Worm (Caenorhabditis elegans) whole organism, L2 larva: ENCODE measurements around the gene F57B9.8.

Experiments used
- aly-2 ChIP-seq: fragments of 150-350 bp; optimal IDR thresholded peaks from 2 replicates; lab custom pipeline; 2014; ENCODE audit warnings: missing biosample characterization, missing genetic modification characterization
- ama-1 ChIP-seq: fragments of 150-350 bp; optimal IDR thresholded peaks from 2 replicates; lab custom pipeline; 2018; ENCODE audit warnings: inconsistent platforms
- ceh-16 ChIP-seq: fragments of 150-350 bp; optimal IDR thresholded peaks from 2 replicates; lab custom pipeline; 2014; ENCODE audit warnings: missing biosample characterization, missing genetic modification characterization
- dmd-4 ChIP-seq: sonication (generic microtip); optimal IDR thresholded peaks from 2 replicates; lab custom pipeline; 2017; ENCODE audit warnings: missing biosample characterization, missing genetic modification characterization
- fos-1 ChIP-seq: fragments of 150-350 bp; optimal IDR thresholded peaks from 2 replicates; lab custom pipeline; 2014; ENCODE audit warnings: missing biosample characterization, missing genetic modification characterization
- lin-11 ChIP-seq: fragments of 150-350 bp; sonication (generic microtip); optimal IDR thresholded peaks from 2 replicates; lab custom pipeline; 2014; ENCODE audit warnings: missing biosample characterization, missing genetic modification characterization, inconsistent platforms, mixed read lengths
- lin-39 ChIP-seq: fragments of 150-350 bp; optimal IDR thresholded peaks from 2 replicates; lab custom pipeline; 2014; ENCODE audit warnings: missing biosample characterization, missing genetic modification reagents, missing genetic modification characterization
- lsy-2 ChIP-seq, 2 experiments: fragments of 150-350 bp in 1 of 2; sonication (generic microtip) in 1 of 2; optimal IDR thresholded peaks; 2 replicates each; lab custom pipeline; 2014 to 2017; ENCODE audit warnings: missing biosample characterization in 2 of 2, missing genetic modification characterization in 2 of 2
- mdl-1 ChIP-seq, 2 experiments: fragments of 150-350 bp in 1 of 2; sonication (generic microtip) in 1 of 2; optimal IDR thresholded peaks; 2 replicates each; lab custom pipeline; 2017; ENCODE audit warnings: missing biosample characterization in 2 of 2, missing genetic modification characterization in 2 of 2
- nhr-12 ChIP-seq: fragments of 150-350 bp; optimal IDR thresholded peaks from 2 replicates; lab custom pipeline; 2014; ENCODE audit warnings: missing biosample characterization, missing genetic modification characterization
- sem-4 ChIP-seq: fragments of 150-350 bp; optimal IDR thresholded peaks from 2 replicates; lab custom pipeline; 2014; ENCODE audit warnings: missing biosample characterization, missing genetic modification reagents, missing genetic modification characterization
- sma-9 ChIP-seq, 2 experiments: fragments of 150-350 bp in 1 of 2; sonication (generic microtip) in 1 of 2; optimal IDR thresholded peaks; 2 replicates each; lab custom pipeline; 2014 to 2016; ENCODE audit warnings: missing genetic modification characterization in 2 of 2, mild to moderate bottlenecking in 1 of 2, missing biosample characterization in 1 of 2, missing compliant biosample characterization in 1 of 2, missing genetic modification reagents in 1 of 2, moderate library complexity in 1 of 2
- unc-62 ChIP-seq: fragments of 150-350 bp; optimal IDR thresholded peaks from 2 replicates; lab custom pipeline; 2014; ENCODE audit warnings: missing biosample characterization, missing genetic modification reagents, missing genetic modification characterization
- ztf-4 ChIP-seq: fragments of 150-350 bp; optimal IDR thresholded peaks from 2 replicates; lab custom pipeline; 2014; ENCODE audit warnings: missing biosample characterization, missing genetic modification characterization

DNA sequence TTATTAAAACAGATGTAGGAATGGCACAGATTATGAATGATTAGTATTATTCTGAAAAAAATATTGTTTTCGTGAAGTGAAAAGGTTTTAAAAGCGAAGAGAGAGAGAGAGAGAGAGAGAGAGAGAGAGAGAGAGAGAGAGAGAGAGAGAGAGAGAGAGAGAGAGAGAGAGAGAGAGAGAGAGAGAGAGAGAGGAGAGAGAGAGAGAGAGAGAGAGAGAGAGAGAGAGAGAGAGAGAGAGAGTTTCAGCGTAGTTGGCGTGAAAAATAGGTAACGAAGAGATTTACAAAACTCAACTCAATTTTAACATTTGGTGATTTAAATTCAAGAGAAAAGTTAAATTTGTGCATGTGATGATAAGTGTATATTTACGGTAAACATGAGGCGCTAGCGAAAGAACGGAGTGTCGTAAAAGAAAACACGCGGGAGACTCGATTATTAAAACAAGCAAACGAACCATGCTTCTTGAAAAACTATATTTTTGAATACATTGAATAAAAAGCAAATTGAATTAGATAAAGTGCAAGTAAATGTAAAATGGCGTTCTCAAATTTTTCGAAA is 33.0 kb upstream of the F57B9.8 start, which contains the start of gene panl-2:
- no peak for TF ChIP-seq ceh-16 (tag; lab: Kevin White, UChicago)
- TF ChIP-seq lin-39 = no peak
- TF ChIP-seq lsy-2 (tag; optimal IDR thresholded peaks at IDR 0.05; lab: Kevin White, UChicago) = peak; percentile 60 to 87
- no peak for TF ChIP-seq ztf-4 (tag; lab: Kevin White, UChicago)
- no peak for TF ChIP-seq nhr-12 (tag; lab: Kevin White, UChicago)
- no peak for TF ChIP-seq unc-62 (GFP tag; lab: Kevin White, UChicago)
- TF ChIP-seq mdl-1 (tag; optimal IDR thresholded peaks at IDR 0.05; lab: Kevin White, UChicago) = no peak
- no peak for TF ChIP-seq ama-1 (lab: Kevin White, UChicago)
- TF ChIP-seq dmd-4 (tag; lab: Kevin White, UChicago) = no peak
- no peak for TF ChIP-seq aly-2 (tag; lab: Kevin White, UChicago)
- TF ChIP-seq sem-4 (tag; lab: Kevin White, UChicago) = no peak
- TF ChIP-seq fos-1 = no peak
- no peak for TF ChIP-seq lin-11 (tag; lab: Kevin White, UChicago)
- peak; percentile 32 for TF ChIP-seq sma-9 (GFP tag; optimal IDR thresholded peaks at IDR 0.05; lab: Kevin White, UChicago)
- no peak for TF ChIP-seq sma-9 (tag; optimal IDR thresholded peaks at IDR 0.05; lab: Kevin White, UChicago)
